Worm (Caenorhabditis elegans) whole organism, early embryonic: Measurements from ENCODE around the gene osm-6.

Experiments used
- ama-1 ChIP-seq: fragments of 150-350 bp; optimal IDR thresholded peaks from 2 replicates; lab custom pipeline; 2014
- hmg-4 ChIP-seq: fragments of 200-800 bp; sonication (Bioruptor generic); optimal IDR thresholded peaks from 2 replicates; lab custom pipeline; 2018; ENCODE audit warnings: mild to moderate bottlenecking, missing genetic modification characterization, missing compliant biosample characterization

DNA sequence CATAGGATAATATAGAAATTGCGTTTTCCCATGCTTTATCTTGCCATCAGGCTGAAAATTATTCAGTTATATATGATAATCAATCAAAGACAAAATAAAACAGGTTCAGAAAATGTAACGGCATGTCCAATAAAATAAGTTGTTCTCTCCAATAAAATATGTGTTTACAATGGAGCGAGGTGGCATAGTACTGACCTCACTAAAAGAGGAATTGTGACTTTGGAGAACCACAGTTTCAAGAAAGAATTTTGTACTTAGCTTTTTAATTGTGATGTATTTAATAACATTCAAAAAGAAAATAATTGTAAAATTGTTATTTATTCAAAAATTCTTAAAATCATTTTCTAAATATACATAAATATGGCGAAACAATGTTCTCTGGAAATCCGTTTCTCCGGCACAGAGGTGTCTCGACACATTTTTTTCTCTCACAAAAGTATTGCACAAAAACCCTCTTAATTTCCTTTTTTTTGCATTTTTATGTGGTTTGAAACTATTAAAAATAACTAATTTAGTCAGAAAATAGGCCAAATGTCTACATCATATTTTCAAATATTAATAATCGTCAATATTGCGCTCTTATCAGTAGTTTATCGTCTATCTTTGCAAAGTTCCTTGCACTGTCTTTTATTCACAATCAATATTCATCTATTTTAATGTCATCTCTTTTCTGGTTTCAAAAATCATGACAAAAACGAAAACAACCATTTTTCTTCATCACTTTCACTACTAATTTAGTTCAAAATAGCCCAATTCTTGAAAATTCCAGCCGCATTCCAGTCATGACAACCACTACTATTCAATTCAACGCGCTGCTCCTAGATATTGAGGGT is 6.2 kb upstream of the osm-6 start, which contains the start of the genes aman-2 and F58H1.3:
- TF ChIP-seq hmg-4 (GFP tag; lab: Kevin White, UChicago) (no peak), ama-1 (lab: Kevin White, UChicago) (no peak)
